Worm (Caenorhabditis elegans) whole organism, L4 larva: ENCODE results near the gene msp-152.

ENCODE experiments used
- F10B5.3 ChIP-seq: sonication (generic microtip); optimal IDR thresholded peaks from 2 replicates; lab custom pipeline; 2016; ENCODE audit warnings: mild to moderate bottlenecking, missing genetic modification characterization, missing compliant biosample characterization
- F37D6.2 ChIP-seq: sonication (generic microtip); optimal IDR thresholded peaks from 2 replicates; lab custom pipeline; 2016; ENCODE audit warnings: mild to moderate bottlenecking, missing genetic modification characterization, missing compliant biosample characterization
- F44E2.7 ChIP-seq: fragments of 200-800 bp; sonication (Bioruptor generic); IDR thresholded peaks from 2 replicates; pipeline ENCODE4 v2.1.2; 2022; ENCODE audit warnings: missing genetic modification characterization, missing compliant biosample characterization
- R02D3.7 ChIP-seq: fragments of 150-350 bp; sonication (generic microtip); optimal IDR thresholded peaks from 3 replicates; lab custom pipeline; 2014; ENCODE audit warnings: missing biosample characterization, missing genetic modification characterization
- T20F7.1 ChIP-seq: fragments of 200-800 bp; sonication (Bioruptor generic); optimal IDR thresholded peaks from 2 replicates; lab custom pipeline; 2018; ENCODE audit warnings: mild to moderate bottlenecking, missing genetic modification characterization, missing compliant biosample characterization
- T26A8.4 ChIP-seq: fragments of 200-800 bp; sonication (Bioruptor generic); IDR thresholded peaks from 2 replicates; pipeline ENCODE4 v1.3.6; 2022; ENCODE audit warnings: missing genetic modification characterization, missing compliant biosample characterization
- Y48G9A.11 ChIP-seq: fragments of 200-800 bp; sonication (Bioruptor generic); IDR thresholded peaks from 2 replicates; pipeline ENCODE4 v1.3.6; 2022; ENCODE audit warnings: missing genetic modification reagents, missing genetic modification characterization, missing compliant biosample characterization
- ZK337.2 ChIP-seq: fragments of 200-800 bp; sonication (Bioruptor generic); IDR thresholded peaks from 2 replicates; pipeline ENCODE4 v1.3.6; 2022; ENCODE audit warnings: missing genetic modification reagents, missing genetic modification characterization, missing compliant biosample characterization
- ZK546.5 ChIP-seq, 2 experiments: sonication (generic microtip); optimal IDR thresholded peaks; 2 replicates each; lab custom pipeline; 2017; ENCODE audit warnings: missing biosample characterization in 2 of 2, missing genetic modification characterization in 2 of 2
- aha-1 ChIP-seq: fragments of 150-350 bp; peaks from one replicate; lab custom pipeline; 2014; ENCODE audit warnings: missing biosample characterization, missing genetic modification characterization
- aly-2 ChIP-seq: sonication (generic microtip); optimal IDR thresholded peaks from 2 replicates; lab custom pipeline; 2018; ENCODE audit warnings: missing biosample characterization, missing genetic modification characterization
- ama-1 ChIP-seq: fragments of 150-350 bp; optimal IDR thresholded peaks from 2 replicates; lab custom pipeline; 2014; ENCODE audit warnings: inconsistent platforms, mixed read lengths
- attf-4 ChIP-seq: sonication (generic microtip); optimal IDR thresholded peaks from 3 replicates; lab custom pipeline; 2017; ENCODE audit warnings: missing biosample characterization, missing genetic modification characterization
- ceh-20 ChIP-seq: fragments of 200-800 bp; sonication (Bioruptor generic); IDR thresholded peaks from 2 replicates; pipeline ENCODE4 v1.3.6; 2022; ENCODE audit warnings: missing genetic modification reagents, missing genetic modification characterization, missing compliant biosample characterization
- ceh-28 ChIP-seq: fragments of 150-350 bp; optimal IDR thresholded peaks from 2 replicates; lab custom pipeline; 2014; ENCODE audit warnings: missing biosample characterization, missing genetic modification reagents, missing genetic modification characterization
- ceh-62 ChIP-seq: sonication (generic microtip); optimal IDR thresholded peaks from 2 replicates; lab custom pipeline; 2017; ENCODE audit warnings: missing biosample characterization, missing genetic modification characterization
- ces-1 ChIP-seq: fragments of 150-350 bp; sonication (generic microtip); optimal IDR thresholded peaks from 4 replicates; lab custom pipeline; 2014; ENCODE audit warnings: missing biosample characterization, missing genetic modification reagents, missing genetic modification characterization
- cey-2 ChIP-seq: sonication (generic microtip); optimal IDR thresholded peaks from 3 replicates; lab custom pipeline; 2017; ENCODE audit warnings: missing genetic modification characterization, mild to moderate bottlenecking, missing compliant biosample characterization, antibody characterized with exemption, borderline replicate concordance; ENCODE audit not compliant: insufficient read depth
- ctbp-1 ChIP-seq: fragments of 200-800 bp; sonication (Bioruptor generic); IDR thresholded peaks from 2 replicates; pipeline ENCODE4 v1.3.6; 2022; ENCODE audit warnings: missing genetic modification reagents, missing genetic modification characterization, missing compliant biosample characterization
- daf-8 ChIP-seq: fragments of 200-800 bp; sonication (Bioruptor generic); IDR thresholded peaks from 2 replicates; pipeline ENCODE4 v1.3.6; 2022; ENCODE audit warnings: missing genetic modification characterization, missing compliant biosample characterization
- dmd-6 ChIP-seq: fragments of 200-800 bp; sonication (Bioruptor generic); IDR thresholded peaks from 2 replicates; pipeline ENCODE4 v1.3.6; 2022; ENCODE audit warnings: missing genetic modification reagents, missing genetic modification characterization, missing compliant biosample characterization
- dmd-9 ChIP-seq: fragments of 200-800 bp; sonication (Bioruptor generic); IDR thresholded peaks from 2 replicates; pipeline ENCODE4 v1.3.6; 2022; ENCODE audit warnings: missing genetic modification reagents, missing genetic modification characterization, missing compliant biosample characterization
- dpl-1 ChIP-seq: fragments of 150-350 bp; optimal IDR thresholded peaks from 2 replicates; lab custom pipeline; 2014; ENCODE audit warnings: missing biosample characterization, missing genetic modification reagents, missing genetic modification characterization
- dve-1 ChIP-seq: sonication (generic microtip); optimal IDR thresholded peaks from 2 replicates; lab custom pipeline; 2017; ENCODE audit warnings: antibody characterized with exemption, mild to moderate bottlenecking, missing genetic modification characterization, missing compliant biosample characterization; ENCODE audit not compliant: insufficient read depth
- egl-43 ChIP-seq: fragments of 200-800 bp; sonication (Bioruptor generic); IDR thresholded peaks from 2 replicates; pipeline ENCODE4 v1.3.6; 2022; ENCODE audit warnings: missing genetic modification reagents, missing genetic modification characterization, missing compliant biosample characterization
- fos-1 ChIP-seq: fragments of 150-350 bp; optimal IDR thresholded peaks from 2 replicates; lab custom pipeline; 2014; ENCODE audit warnings: missing biosample characterization, missing genetic modification characterization
- hif-1 ChIP-seq, 2 experiments: sonication (generic microtip); optimal IDR thresholded peaks; 2 replicates each; lab custom pipeline; 2016 to 2017; ENCODE audit warnings: missing compliant biosample characterization in 2 of 2, missing genetic modification characterization in 2 of 2, missing genetic modification reagents in 2 of 2, missing genotype in 2 of 2, mild to moderate bottlenecking in 1 of 2
- hlh-11 ChIP-seq: fragments of 200-800 bp; sonication (Bioruptor generic); optimal IDR thresholded peaks from 2 replicates; lab custom pipeline; 2018; ENCODE audit warnings: mild to moderate bottlenecking, missing genetic modification characterization, missing compliant biosample characterization
- hlh-30 ChIP-seq: sonication (generic microtip); optimal IDR thresholded peaks from 2 replicates; lab custom pipeline; 2017; ENCODE audit warnings: antibody characterized with exemption, mild to moderate bottlenecking, missing genetic modification characterization, missing compliant biosample characterization; ENCODE audit not compliant: insufficient read depth
- hmg-1.1 ChIP-seq: fragments of 200-800 bp; sonication (Bioruptor generic); IDR thresholded peaks from 2 replicates; pipeline ENCODE4 v1.3.6; 2022; ENCODE audit warnings: missing genetic modification reagents, missing genetic modification characterization, missing compliant biosample characterization
- lim-7 ChIP-seq: fragments of 200-800 bp; sonication (Bioruptor generic); IDR thresholded peaks from 2 replicates; pipeline ENCODE4 v1.3.6; 2022; ENCODE audit warnings: missing genetic modification characterization, missing compliant biosample characterization
- lin-13 ChIP-seq: fragments of 150-350 bp; optimal IDR thresholded peaks from 2 replicates; lab custom pipeline; 2014; ENCODE audit warnings: missing biosample characterization, missing genetic modification reagents, missing genetic modification characterization
- mdl-1 ChIP-seq, 2 experiments: fragments of 150-350 bp in 1 of 2; sonication (generic microtip) in 1 of 2; optimal IDR thresholded peaks; 2 replicates each; lab custom pipeline; 2014 to 2017; ENCODE audit warnings: missing biosample characterization in 2 of 2, missing genetic modification characterization in 2 of 2
- mep-1 ChIP-seq: fragments of 150-350 bp; sonication (generic microtip); optimal IDR thresholded peaks from 3 replicates; lab custom pipeline; 2014; ENCODE audit warnings: missing biosample characterization, missing genetic modification characterization
- mes-2 ChIP-seq: sonication (generic microtip); optimal IDR thresholded peaks from 2 replicates; lab custom pipeline; 2016; ENCODE audit warnings: missing genotype, mild to moderate bottlenecking, missing genetic modification characterization, missing compliant biosample characterization; ENCODE audit not compliant: poor library complexity, severe bottlenecking
- mxl-3 ChIP-seq: fragments of 200-800 bp; sonication (Bioruptor generic); optimal IDR thresholded peaks from 2 replicates; lab custom pipeline; 2018; ENCODE audit warnings: mild to moderate bottlenecking, missing genetic modification characterization, missing compliant biosample characterization
- nhr-10 ChIP-seq: fragments of 150-350 bp; optimal IDR thresholded peaks from 2 replicates; lab custom pipeline; 2014; ENCODE audit warnings: missing biosample characterization, missing genetic modification characterization
- nhr-11 ChIP-seq: fragments of 150-350 bp; optimal IDR thresholded peaks from 2 replicates; lab custom pipeline; 2014; ENCODE audit warnings: missing biosample characterization, missing genetic modification characterization
- nhr-111 ChIP-seq: fragments of 200-800 bp; sonication (Bioruptor generic); optimal IDR thresholded peaks from 2 replicates; lab custom pipeline; 2018; ENCODE audit warnings: mild to moderate bottlenecking, missing genetic modification characterization, missing compliant biosample characterization
- nhr-25 ChIP-seq: sonication (generic microtip); optimal IDR thresholded peaks from 2 replicates; lab custom pipeline; 2017; ENCODE audit warnings: missing genetic modification characterization, mild to moderate bottlenecking, missing compliant biosample characterization, antibody characterized with exemption, moderate library complexity, borderline replicate concordance; ENCODE audit not compliant: insufficient read depth
- php-3 ChIP-seq: fragments of 200-800 bp; sonication (Bioruptor generic); IDR thresholded peaks from 2 replicates; pipeline ENCODE4 v1.3.6; 2022; ENCODE audit warnings: missing genetic modification reagents, missing genetic modification characterization, missing compliant biosample characterization
- rbr-2 ChIP-seq: sonication (generic microtip); optimal IDR thresholded peaks from 2 replicates; lab custom pipeline; 2016; ENCODE audit warnings: missing genotype, missing genetic modification characterization, missing compliant biosample characterization
- sdz-12 ChIP-seq: fragments of 200-800 bp; sonication (Bioruptor generic); optimal IDR thresholded peaks from 2 replicates; lab custom pipeline; 2018; ENCODE audit warnings: mild to moderate bottlenecking, missing genetic modification characterization, missing compliant biosample characterization
- snpc-4 ChIP-seq: fragments of 150-350 bp; optimal IDR thresholded peaks from 2 replicates; lab custom pipeline; 2014; ENCODE audit warnings: missing biosample characterization, missing genetic modification characterization
- spr-1 ChIP-seq: sonication (generic microtip); optimal IDR thresholded peaks from 2 replicates; lab custom pipeline; 2016; ENCODE audit warnings: mild to moderate bottlenecking, missing genetic modification characterization, missing compliant biosample characterization
- tag-97 ChIP-seq: fragments of 200-800 bp; sonication (Bioruptor generic); IDR thresholded peaks from 2 replicates; pipeline ENCODE4 v1.3.6; 2022; ENCODE audit warnings: missing genetic modification characterization, missing compliant biosample characterization
- unc-39 ChIP-seq: sonication (generic microtip); optimal IDR thresholded peaks from 2 replicates; lab custom pipeline; 2017; ENCODE audit warnings: missing biosample characterization, missing genetic modification characterization
- unc-62 ChIP-seq, 3 experiments: fragments of 150-350 bp in 1 of 3; sonication (generic microtip); optimal IDR thresholded peaks in 2 of 3; peaks in 1 of 3; 1 replicate in 1 of 3; 2 replicates in 2 of 3; lab custom pipeline; 2014 to 2017; ENCODE audit warnings: missing biosample characterization in 3 of 3, missing genetic modification characterization in 3 of 3, missing genetic modification reagents in 3 of 3, missing genotype in 1 of 3
- vab-7 ChIP-seq: fragments of 200-800 bp; sonication (Bioruptor generic); IDR thresholded peaks from 2 replicates; pipeline ENCODE4 v1.3.6; 2022; ENCODE audit warnings: missing genetic modification reagents, missing genetic modification characterization, missing compliant biosample characterization
- zag-1 ChIP-seq: fragments of 150-350 bp; optimal IDR thresholded peaks from 2 replicates; lab custom pipeline; 2014; ENCODE audit warnings: missing biosample characterization, missing genetic modification characterization

The msp-152 gene

ce11 chrII:4924729-4925128 lies 8.1 kb upstream of the msp-152 start:
- TF ChIP-seq T20F7.1 (no peak), rbr-2 (tag; lab: Kevin White, UChicago) (no peak), attf-4 (tag; lab: Kevin White, UChicago) (no peak), aha-1 (tag; lab: Kevin White, UChicago) (peak; percentile 12), mes-2 (no peak), unc-62 (GFP tag; optimal IDR thresholded peaks at IDR 0.05 in 1 of 2; lab: Kevin White, UChicago) (peak in 1 of 2 experiments; percentile 96), unc-62 (tag; optimal IDR thresholded peaks at IDR 0.05; lab: Kevin White, UChicago) (no peak), spr-1 (tag; lab: Kevin White, UChicago) (no peak), dve-1 (no peak), F44E2.7 (GFP tag; lab: Robert Waterston, UW) (no peak), tag-97 (GFP tag; lab: Robert Waterston, UW) (no peak), ZK546.5 (tag; optimal IDR thresholded peaks at IDR 0.05; lab: Kevin White, UChicago) (no peak), R02D3.7 (no peak)
- TF ChIP-seq, all 104 proteins: peak for 2

- TF ChIP-seq hlh-30 (tag; lab: Kevin White, UChicago) (peak; percentile 62), Y48G9A.11 (GFP tag; lab: Robert Waterston, UW) (no peak), egl-43 (GFP tag; lab: Robert Waterston, UW) (no peak), mxl-3 (GFP tag; lab: Kevin White, UChicago) (peak; percentile 75), hif-1 (tag; optimal IDR thresholded peaks at IDR 0.05; lab: Kevin White, UChicago) (no peak), aha-1 (tag; lab: Kevin White, UChicago) (no peak), daf-8 (GFP tag; lab: Robert Waterston, UW) (no peak), F37D6.2 (no peak), ceh-62 (no peak), ceh-20 (GFP tag; lab: Robert Waterston, UW) (no peak), mdl-1 (tag; optimal IDR thresholded peaks at IDR 0.05; lab: Kevin White, UChicago) (peak; percentile 0 to 86), aly-2 (tag; lab: Kevin White, UChicago) (no peak), php-3 (GFP tag; lab: Robert Waterston, UW) (peak; percentile 60), nhr-25 (tag; lab: Kevin White, UChicago) (no peak), dpl-1 (no peak), cey-2 (tag; lab: Kevin White, UChicago) (no peak), T20F7.1 (peak; percentile 33), unc-39 (tag; lab: Kevin White, UChicago) (no peak), hmg-1.1 (GFP tag; lab: Robert Waterston, UW) (no peak), vab-7 (no peak), lim-7 (GFP tag; lab: Robert Waterston, UW) (no peak), snpc-4 (tag; lab: Kevin White, UChicago) (no peak), nhr-111 (GFP tag; lab: Kevin White, UChicago) (no peak), F10B5.3 (no peak), ces-1 (no peak), dmd-9 (GFP tag; lab: Robert Waterston, UW) (no peak), lin-13 (GFP tag; lab: Kevin White, UChicago) (no peak), fos-1 (tag; lab: Kevin White, UChicago) (no peak), sdz-12 (no peak), nhr-11 (tag; lab: Kevin White, UChicago) (no peak), T26A8.4 (GFP tag; lab: Robert Waterston, UW) (no peak), ctbp-1 (GFP tag; lab: Robert Waterston, UW) (no peak), ceh-28 (tag; lab: Kevin White, UChicago) (no peak), ZK337.2 (GFP tag; lab: Robert Waterston, UW) (no peak), zag-1 (tag; lab: Kevin White, UChicago) (no peak), dmd-6 (GFP tag; lab: Robert Waterston, UW) (peak; percentile 99), mep-1 (tag; lab: Kevin White, UChicago) (peak; percentile 62), nhr-10 (tag; lab: Kevin White, UChicago) (no peak), ama-1 (no peak), hlh-11 (tag; lab: Kevin White, UChicago) (peak; percentile 92)
These were observed 7.5 kb upstream of the msp-152 start, which contains the start of gene aagr-2 for ce11 chrII:4925198-4925764. aagr-2 (minus strand) TSS chrII:4925248.
